Fruit fly (Drosophila melanogaster) whole organism, embryonic: ENCODE data around the gene Ptp36E.

ENCODE experiments used
- Antp ChIP-seq: fragments of 200-800 bp; sonication (Bioruptor generic); optimal IDR thresholded peaks from 3 replicates; lab custom pipeline; 2016; ENCODE audit warnings: missing biosample characterization, missing genetic modification characterization
- Bgb ChIP-seq: fragments of 200-800 bp; sonication (Bioruptor generic); IDR thresholded peaks from 2 replicates; pipeline ENCODE4 v1.3.6; 2022; ENCODE audit warnings: missing biosample characterization, missing genetic modification characterization; ENCODE audit not compliant: partially characterized antibody
- Blimp-1 ChIP-seq: fragments of 200-800 bp; sonication (Bioruptor generic); optimal IDR thresholded peaks from 3 replicates; lab custom pipeline; 2018; ENCODE audit warnings: missing biosample characterization, missing genetic modification characterization, mild to moderate bottlenecking, moderate library complexity, missing genetic modification reagents
- CG10209 ChIP-seq: fragments of 200-800 bp; sonication (Bioruptor generic); optimal IDR thresholded peaks from 3 replicates; lab custom pipeline; 2017; ENCODE audit warnings: missing biosample characterization, mild to moderate bottlenecking, missing genetic modification characterization, missing genetic modification reagents
- CG10267 ChIP-seq: fragments of 200-800 bp; sonication (Bioruptor generic); optimal IDR thresholded peaks from 2 replicates; lab custom pipeline; 2018; ENCODE audit warnings: missing biosample characterization, mild to moderate bottlenecking, missing genetic modification characterization, moderate library complexity
- CG10274 ChIP-seq: fragments of 200-800 bp; sonication (Bioruptor generic); optimal IDR thresholded peaks from 3 replicates; lab custom pipeline; 2017; ENCODE audit warnings: missing biosample characterization, mild to moderate bottlenecking, missing genetic modification characterization
- CG11695 ChIP-seq: fragments of 200-800 bp; sonication (Bioruptor generic); IDR thresholded peaks from 3 replicates; pipeline ENCODE4 v1.3.6; 2022; ENCODE audit warnings: missing biosample characterization, missing genetic modification characterization
- CG13296 ChIP-seq: fragments of 200-800 bp; sonication (Bioruptor generic); optimal IDR thresholded peaks from 3 replicates; lab custom pipeline; 2018; ENCODE audit warnings: missing biosample characterization, mild to moderate bottlenecking, missing genetic modification characterization
- CG13424 ChIP-seq: fragments of 200-800 bp; sonication (Bioruptor generic); optimal IDR thresholded peaks from 2 replicates; lab custom pipeline; 2019; ENCODE audit warnings: missing biosample characterization, mild to moderate bottlenecking, missing genetic modification characterization, moderate library complexity
- CG15601 ChIP-seq: fragments of 200-800 bp; sonication (Bioruptor generic); optimal IDR thresholded peaks from 3 replicates; lab custom pipeline; 2019; ENCODE audit warnings: missing biosample characterization, mild to moderate bottlenecking, missing genetic modification characterization, moderate library complexity
- CG17186 ChIP-seq: fragments of 200-800 bp; sonication (Bioruptor generic); optimal IDR thresholded peaks from 3 replicates; lab custom pipeline; 2017; ENCODE audit warnings: missing biosample characterization, missing genetic modification reagents, missing genetic modification characterization
- CG17612 ChIP-seq: fragments of 200-800 bp; sonication (Bioruptor generic); IDR thresholded peaks from 2 replicates; pipeline ENCODE4 v1.3.6; 2022; ENCODE audit warnings: missing biosample characterization, missing genetic modification characterization
- CG18619 ChIP-seq: fragments of 200-800 bp; sonication (Bioruptor generic); optimal IDR thresholded peaks from 3 replicates; lab custom pipeline; 2017; ENCODE audit warnings: missing biosample characterization, mild to moderate bottlenecking, missing genetic modification characterization
- CG2889 ChIP-seq: fragments of 200-800 bp; sonication (Bioruptor generic); IDR thresholded peaks from 3 replicates; pipeline ENCODE4 v1.3.6; 2022; ENCODE audit warnings: missing biosample characterization, missing genetic modification characterization
- CG31441 ChIP-seq: fragments of 200-800 bp; sonication (Bioruptor generic); IDR thresholded peaks from 2 replicates; pipeline ENCODE4 v1.3.6; 2022; ENCODE audit warnings: missing biosample characterization, missing genetic modification characterization
- CG3407 ChIP-seq: fragments of 200-800 bp; sonication (Bioruptor generic); optimal IDR thresholded peaks from 2 replicates; lab custom pipeline; 2018; ENCODE audit warnings: missing biosample characterization, mild to moderate bottlenecking, missing genetic modification characterization
- CG3838 ChIP-seq: fragments of 200-800 bp; sonication (Bioruptor generic); optimal IDR thresholded peaks from 3 replicates; lab custom pipeline; 2016; ENCODE audit warnings: missing biosample characterization, missing genetic modification characterization
- CG7372 ChIP-seq: fragments of 200-800 bp; sonication (Bioruptor generic); IDR thresholded peaks from 2 replicates; pipeline ENCODE4 v1.3.6; 2022; ENCODE audit warnings: missing biosample characterization, missing genetic modification characterization
- CG7556 ChIP-seq: fragments of 200-800 bp; sonication (Bioruptor generic); optimal IDR thresholded peaks from 2 replicates; lab custom pipeline; 2017; ENCODE audit warnings: missing biosample characterization, mild to moderate bottlenecking, missing genetic modification characterization
- CG8478 ChIP-seq: fragments of >200 bp; optimal IDR thresholded peaks from 2 replicates; lab custom pipeline; 2018
- CG9727 ChIP-seq: fragments of 200-800 bp; sonication (Bioruptor generic); optimal IDR thresholded peaks from 3 replicates; lab custom pipeline; 2017; ENCODE audit warnings: missing biosample characterization, mild to moderate bottlenecking, missing genetic modification characterization
- CHES-1-like ChIP-seq: fragments of 200-800 bp; sonication (Bioruptor generic); optimal IDR thresholded peaks from 2 replicates; lab custom pipeline; 2016; ENCODE audit warnings: missing biosample characterization, missing genetic modification characterization
- CrebB ChIP-seq: fragments of 200-800 bp; sonication (Bioruptor generic); optimal IDR thresholded peaks from 3 replicates; lab custom pipeline; 2018; ENCODE audit warnings: missing biosample characterization, mild to moderate bottlenecking, missing genetic modification characterization
- E2f2 ChIP-seq: fragments of 200-800 bp; sonication (Bioruptor generic); IDR thresholded peaks from 2 replicates; pipeline ENCODE4 v1.3.6; 2022; ENCODE audit warnings: missing biosample characterization, missing genetic modification characterization
- Ets65A ChIP-seq: fragments of 200-800 bp; sonication (Bioruptor generic); peaks from one replicate; lab custom pipeline; 2016; ENCODE audit warnings: missing biosample characterization, missing genetic modification characterization
- Fer3 ChIP-seq: fragments of 200-800 bp; sonication (Bioruptor generic); optimal IDR thresholded peaks from 2 replicates; lab custom pipeline; 2018; ENCODE audit warnings: missing biosample characterization, mild to moderate bottlenecking, missing genetic modification characterization, moderate library complexity
- Hr78 ChIP-seq, 2 experiments: fragments of 200-800 bp in 1 of 2; fragments of >200 bp in 1 of 2; sonication (Bioruptor generic) in 1 of 2; optimal IDR thresholded peaks; 2 replicates each; lab custom pipeline; 2017 to 2019; ENCODE audit warnings: missing biosample characterization in 2 of 2, missing genetic modification characterization in 2 of 2, mild to moderate bottlenecking in 1 of 2, moderate library complexity in 1 of 2
- Optix ChIP-seq: fragments of 200-800 bp; sonication (Bioruptor generic); IDR thresholded peaks from 3 replicates; pipeline ENCODE4 v1.3.6; 2022; ENCODE audit warnings: missing biosample characterization, missing genetic modification characterization
- Sox100B ChIP-seq: fragments of 200-800 bp; sonication (Bioruptor generic); optimal IDR thresholded peaks from 3 replicates; lab custom pipeline; 2018; ENCODE audit warnings: missing biosample characterization, mild to moderate bottlenecking, missing genetic modification characterization
- Ssrp ChIP-seq: fragments of 200-800 bp; sonication (Bioruptor generic); optimal IDR thresholded peaks from 2 replicates; lab custom pipeline; 2018; ENCODE audit warnings: missing biosample characterization, mild to moderate bottlenecking, missing genetic modification characterization, moderate library complexity
- aop ChIP-seq: fragments of 200-800 bp; sonication (Bioruptor generic); IDR thresholded peaks from 2 replicates; pipeline ENCODE4 v1.3.6; 2022; ENCODE audit warnings: missing biosample characterization, missing genetic modification characterization
- bab2 ChIP-seq: fragments of 200-800 bp; sonication (Bioruptor generic); optimal IDR thresholded peaks from 2 replicates; lab custom pipeline; 2016; ENCODE audit warnings: missing biosample characterization, missing genetic modification characterization
- caup ChIP-seq: fragments of 200-800 bp; sonication (Bioruptor generic); optimal IDR thresholded peaks from 3 replicates; lab custom pipeline; 2017; ENCODE audit warnings: missing biosample characterization, mild to moderate bottlenecking, missing genetic modification characterization, moderate library complexity; ENCODE audit not compliant: severe bottlenecking
- dmrt99B ChIP-seq: fragments of 200-800 bp; sonication (Bioruptor generic); optimal IDR thresholded peaks from 2 replicates; lab custom pipeline; 2018; ENCODE audit warnings: missing biosample characterization, mild to moderate bottlenecking, missing genetic modification characterization, moderate library complexity
- dysf ChIP-seq: fragments of 200-800 bp; sonication (Bioruptor generic); IDR thresholded peaks from 3 replicates; pipeline ENCODE4 v1.3.6; 2022; ENCODE audit warnings: missing biosample characterization, missing genetic modification characterization
- fru ChIP-seq: fragments of >200 bp; optimal IDR thresholded peaks from 2 replicates; lab custom pipeline; 2017
- fu2 ChIP-seq: fragments of 200-800 bp; sonication (Bioruptor generic); optimal IDR thresholded peaks from 2 replicates; lab custom pipeline; 2016; ENCODE audit warnings: missing biosample characterization, missing genetic modification characterization
- ind ChIP-seq: fragments of 200-800 bp; sonication (Bioruptor generic); optimal IDR thresholded peaks from 3 replicates; lab custom pipeline; 2016; ENCODE audit warnings: missing biosample characterization, missing genetic modification characterization
- kay ChIP-seq: fragments of 200-800 bp; sonication (Bioruptor generic); optimal IDR thresholded peaks from 2 replicates; lab custom pipeline; 2016; ENCODE audit warnings: missing biosample characterization, missing genetic modification characterization
- klu ChIP-seq: fragments of 200-800 bp; sonication (Bioruptor generic); IDR thresholded peaks from 2 replicates; pipeline ENCODE4 v1.3.6; 2022; ENCODE audit warnings: missing biosample characterization, missing genetic modification characterization
- lola ChIP-seq, 3 experiments: fragments of >200 bp in 2 of 3; fragments of 200-800 bp in 1 of 3; sonication (Bioruptor generic) in 1 of 3; optimal IDR thresholded peaks; 2 replicates each; lab custom pipeline; 2017 to 2019; ENCODE audit warnings: missing biosample characterization in 3 of 3, missing genetic modification characterization in 3 of 3, mild to moderate bottlenecking in 1 of 3, moderate library complexity in 1 of 3
- org-1 ChIP-seq: fragments of 200-800 bp; sonication (Bioruptor generic); optimal IDR thresholded peaks from 2 replicates; lab custom pipeline; 2017; ENCODE audit warnings: missing biosample characterization, missing genetic modification characterization
- pita ChIP-seq: fragments of 200-800 bp; sonication (Bioruptor generic); optimal IDR thresholded peaks from 2 replicates; lab custom pipeline; 2017; ENCODE audit warnings: missing biosample characterization, mild to moderate bottlenecking, missing genetic modification characterization
- pum ChIP-seq: fragments of 200-800 bp; sonication (Bioruptor generic); optimal IDR thresholded peaks from 2 replicates; lab custom pipeline; 2016; ENCODE audit warnings: missing biosample characterization, missing genetic modification characterization
- sim ChIP-seq: fragments of 200-800 bp; sonication (Bioruptor generic); IDR thresholded peaks from 2 replicates; pipeline ENCODE4 v1.3.6; 2022; ENCODE audit warnings: missing biosample characterization, missing genetic modification characterization
- sima ChIP-seq: fragments of 200-800 bp; sonication (Bioruptor generic); optimal IDR thresholded peaks from 2 replicates; lab custom pipeline; 2016; ENCODE audit warnings: missing biosample characterization, missing genetic modification characterization
- slbo ChIP-seq: fragments of 200-800 bp; sonication (Bioruptor generic); IDR thresholded peaks from 2 replicates; pipeline ENCODE4 v1.3.6; 2022; ENCODE audit warnings: missing biosample characterization, missing genetic modification characterization
- sna ChIP-seq: fragments of 200-800 bp; sonication (Bioruptor generic); IDR thresholded peaks from 2 replicates; pipeline ENCODE4 v1.3.6; 2022; ENCODE audit warnings: missing biosample characterization, missing genetic modification characterization; ENCODE audit not compliant: partially characterized antibody
- vfl ChIP-seq: fragments of 200-800 bp; sonication (Bioruptor generic); optimal IDR thresholded peaks from 2 replicates; lab custom pipeline; 2016; ENCODE audit warnings: missing biosample characterization, missing genetic modification characterization
- yki ChIP-seq: fragments of >200 bp; optimal IDR thresholded peaks from 3 replicates; lab custom pipeline; 2018

Ptp36E gene

dm6 chr2L:18150393-18151133 lies 34.2 kb downstream of the Ptp36E start (continued):
- TF ChIP-seq CG3838 (GFP tag; lab: Kevin White, UChicago): no peak
- TF ChIP-seq fu2 (GFP tag; lab: Kevin White, UChicago): no peak
- peak; percentile 31 for TF ChIP-seq ind (GFP tag; lab: Kevin White, UChicago)
- no peak for TF ChIP-seq sim (GFP tag; lab: Robert Waterston, UW)
- TF ChIP-seq lola (GFP tag; optimal IDR thresholded peaks at IDR 0.05; lab: Kevin White, UChicago): no peak
- TF ChIP-seq Ssrp (tag; lab: Kevin White, UChicago): no peak
- peak; percentile 55 for TF ChIP-seq Sox100B (GFP tag; lab: Kevin White, UChicago)
- no peak for TF ChIP-seq CG13296 (GFP tag; lab: Kevin White, UChicago)
- no peak for TF ChIP-seq sna
- TF ChIP-seq Blimp-1 (GFP tag; lab: Kevin White, UChicago): no peak
- peak; percentile 52 for TF ChIP-seq Antp (GFP tag; lab: Kevin White, UChicago)
- TF ChIP-seq CG7372 (GFP tag; lab: Robert Waterston, UW): peak; percentile 11; the same call in 1 of the 2 replicates
- peak; percentile 47 for TF ChIP-seq Fer3 (tag; lab: Kevin White, UChicago)
- TF ChIP-seq aop: no peak
- TF ChIP-seq pita: no peak
- no peak for TF ChIP-seq Optix (GFP tag; lab: Robert Waterston, UW)
- peak; percentile 49 for TF ChIP-seq CG7556 (GFP tag; lab: Kevin White, UChicago)
- peak; percentile 78 for TF ChIP-seq slbo (GFP tag; lab: Robert Waterston, UW)
- TF ChIP-seq CG2889: no peak
- no peak for TF ChIP-seq CG10274 (GFP tag; lab: Kevin White, UChicago)
- TF ChIP-seq org-1 (GFP tag; lab: Kevin White, UChicago): peak; percentile 5
- TF ChIP-seq vfl (GFP tag; lab: Kevin White, UChicago): no peak
- TF ChIP-seq CG10267 (tag; lab: Kevin White, UChicago): peak; percentile 18
- no peak for TF ChIP-seq CG9727
- TF ChIP-seq Bgb (GFP tag; lab: Robert Waterston, UW): no peak
- no peak for TF ChIP-seq Hr78 (GFP tag; optimal IDR thresholded peaks at IDR 0.05; lab: Kevin White, UChicago)
- TF ChIP-seq CHES-1-like (GFP tag; lab: Kevin White, UChicago): no peak
- TF ChIP-seq pum (GFP tag; lab: Kevin White, UChicago): no peak
- peak; percentile 27 for TF ChIP-seq dmrt99B (tag; lab: Kevin White, UChicago)
- no peak for TF ChIP-seq CG15601
- no peak for TF ChIP-seq fru (lab: Kevin White, UChicago)
- TF ChIP-seq CG8478: peak; percentile 81
- TF ChIP-seq CrebB (tag; lab: Kevin White, UChicago): no peak
- no peak for TF ChIP-seq klu
- TF ChIP-seq CG10209: no peak
- no peak; the same call in 1 of the 2 replicates for TF ChIP-seq E2f2
- no peak for TF ChIP-seq yki (lab: Kevin White, UChicago)
- no peak for TF ChIP-seq CG3407 (GFP tag; lab: Kevin White, UChicago)
- TF ChIP-seq Ets65A (GFP tag; lab: Kevin White, UChicago): peak; percentile 81
- no peak for TF ChIP-seq CG17186 (GFP tag; lab: Kevin White, UChicago)
- TF ChIP-seq CG18619 (GFP tag; lab: Kevin White, UChicago): peak; percentile 15
- TF ChIP-seq CG11695 (GFP tag; lab: Robert Waterston, UW): 0 out of 3 replicates have a peak, but pooled peaks have one; percentile 20
- no peak for TF ChIP-seq CG17612
- no peak for TF ChIP-seq caup (GFP tag; lab: Kevin White, UChicago)
- TF ChIP-seq bab2: no peak
- TF ChIP-seq sima (GFP tag; lab: Kevin White, UChicago): no peak
- peak; percentile 33 for TF ChIP-seq CG13424
- no peak for TF ChIP-seq kay (GFP tag; lab: Kevin White, UChicago)
- TF ChIP-seq CG31441 (GFP tag; lab: Robert Waterston, UW): peak; percentile 23; the same call in 1 of the 2 replicates
- peak; percentile 66; the same call in 2 of the 3 replicates for TF ChIP-seq dysf (GFP tag; lab: Robert Waterston, UW)
